Fruit fly (Drosophila melanogaster) whole organism, prepupa: ENCODE data around the gene Syn.

Experiments used
- CG10631 ChIP-seq: fragments of 200-800 bp; sonication (Bioruptor generic); optimal IDR thresholded peaks from 2 replicates; lab custom pipeline; 2016; ENCODE audit warnings: missing biosample characterization, missing genetic modification characterization
- CG10669 ChIP-seq: fragments of 200-800 bp; sonication (Bioruptor generic); optimal IDR thresholded peaks from 3 replicates; lab custom pipeline; 2018; ENCODE audit warnings: missing biosample characterization, mild to moderate bottlenecking, missing genetic modification characterization, moderate library complexity
- CG11294 ChIP-seq: fragments of 200-800 bp; sonication (Bioruptor generic); IDR thresholded peaks from 2 replicates; pipeline ENCODE4 v1.3.6; 2022; ENCODE audit warnings: missing biosample characterization, missing genetic modification characterization
- CG11762 ChIP-seq: fragments of 200-800 bp; sonication (Bioruptor generic); optimal IDR thresholded peaks from 3 replicates; lab custom pipeline; 2016; ENCODE audit warnings: missing biosample characterization, missing genetic modification characterization; ENCODE audit not compliant: insufficient read depth
- CG15336 ChIP-seq: fragments of 200-800 bp; sonication (Bioruptor generic); IDR thresholded peaks from 2 replicates; pipeline ENCODE4 v1.3.6; 2022; ENCODE audit warnings: missing biosample characterization, missing genetic modification characterization
- CG1621 ChIP-seq: fragments of 200-800 bp; sonication (Bioruptor generic); optimal IDR thresholded peaks from 3 replicates; lab custom pipeline; 2018; ENCODE audit warnings: missing biosample characterization, mild to moderate bottlenecking, missing genetic modification characterization
- CG16779 ChIP-seq: fragments of 200-800 bp; sonication (Bioruptor generic); optimal IDR thresholded peaks from 3 replicates; lab custom pipeline; 2017; ENCODE audit warnings: missing biosample characterization, mild to moderate bottlenecking, missing genetic modification characterization
- CG3032 ChIP-seq: fragments of 200-800 bp; optimal IDR thresholded peaks from 2 replicates; lab custom pipeline; 2019; ENCODE audit warnings: missing biosample characterization, mild to moderate bottlenecking, missing genetic modification characterization, moderate library complexity
- CG32006 ChIP-seq: fragments of 200-800 bp; sonication (Bioruptor generic); optimal IDR thresholded peaks from 3 replicates; lab custom pipeline; 2017; ENCODE audit warnings: missing biosample characterization, mild to moderate bottlenecking, missing genetic modification characterization
- CG34406 ChIP-seq: fragments of 200-800 bp; sonication (Bioruptor generic); optimal IDR thresholded peaks from 3 replicates; lab custom pipeline; 2016; ENCODE audit warnings: missing biosample characterization, missing genetic modification characterization
- CG3919 ChIP-seq: fragments of 200-800 bp; sonication (Bioruptor generic); optimal IDR thresholded peaks from 3 replicates; lab custom pipeline; 2016; ENCODE audit warnings: missing biosample characterization, missing genetic modification characterization
- CG4318 ChIP-seq: fragments of 200-800 bp; sonication (Bioruptor generic); optimal IDR thresholded peaks from 3 replicates; lab custom pipeline; 2017; ENCODE audit warnings: missing biosample characterization, mild to moderate bottlenecking, missing genetic modification characterization
- CG6163 ChIP-seq: fragments of 200-800 bp; sonication (Bioruptor generic); IDR thresholded peaks from 3 replicates; pipeline ENCODE4 v1.3.6; 2022; ENCODE audit warnings: missing biosample characterization, missing genetic modification characterization
- CG6276 ChIP-seq: fragments of 200-800 bp; sonication (Bioruptor generic); optimal IDR thresholded peaks from 2 replicates; lab custom pipeline; 2017; ENCODE audit warnings: missing biosample characterization, mild to moderate bottlenecking, missing genetic modification characterization
- CG6808 ChIP-seq: fragments of 200-800 bp; sonication (Bioruptor generic); optimal IDR thresholded peaks from 3 replicates; lab custom pipeline; 2017; ENCODE audit warnings: missing biosample characterization, missing genetic modification characterization, mild to moderate bottlenecking, moderate library complexity, missing genetic modification reagents
- CG6854 ChIP-seq: fragments of 200-800 bp; sonication (Bioruptor generic); optimal IDR thresholded peaks from 2 replicates; lab custom pipeline; 2017; ENCODE audit warnings: missing biosample characterization, mild to moderate bottlenecking, missing genetic modification characterization
- CG7368 ChIP-seq: fragments of 200-800 bp; sonication (Bioruptor generic); optimal IDR thresholded peaks from 3 replicates; lab custom pipeline; 2016; ENCODE audit warnings: missing biosample characterization, missing genetic modification characterization
- CG8319 ChIP-seq: fragments of 200-800 bp; sonication (Bioruptor generic); optimal IDR thresholded peaks from 3 replicates; lab custom pipeline; 2016; ENCODE audit warnings: missing biosample characterization, missing genetic modification characterization
- CG8632 ChIP-seq: fragments of 200-800 bp; sonication (Bioruptor generic); optimal IDR thresholded peaks from 3 replicates; lab custom pipeline; 2016; ENCODE audit warnings: missing biosample characterization, missing genetic modification characterization
- CG9139 ChIP-seq: fragments of 200-800 bp; sonication (Bioruptor generic); optimal IDR thresholded peaks from 3 replicates; lab custom pipeline; 2017; ENCODE audit warnings: missing biosample characterization, mild to moderate bottlenecking, missing genetic modification characterization
- Eip75B ChIP-seq: fragments of 200-800 bp; sonication (Bioruptor generic); optimal IDR thresholded peaks from 3 replicates; lab custom pipeline; 2016; ENCODE audit warnings: missing biosample characterization, missing genetic modification characterization
- Eip78C ChIP-seq: fragments of 200-800 bp; sonication (Bioruptor generic); peaks from one replicate; lab custom pipeline; 2016; ENCODE audit warnings: missing biosample characterization, missing genetic modification characterization
- Eip93F ChIP-seq: fragments of 200-800 bp; sonication (Bioruptor generic); optimal IDR thresholded peaks from 2 replicates; lab custom pipeline; 2016; ENCODE audit warnings: missing biosample characterization, mild to moderate bottlenecking, missing genetic modification characterization
- Ets96B ChIP-seq: fragments of 200-800 bp; optimal IDR thresholded peaks from 2 replicates; lab custom pipeline; 2019; ENCODE audit warnings: missing biosample characterization, mild to moderate bottlenecking, missing genetic modification characterization, moderate library complexity
- Hr38 ChIP-seq: sonication (Bioruptor generic); optimal IDR thresholded peaks from 2 replicates; lab custom pipeline; 2016; ENCODE audit warnings: missing biosample characterization, missing genetic modification characterization
- Hr39 ChIP-seq: fragments of 200-800 bp; sonication (Bioruptor generic); optimal IDR thresholded peaks from 2 replicates; lab custom pipeline; 2016; ENCODE audit warnings: missing biosample characterization, missing genetic modification characterization
- Lpt ChIP-seq: fragments of 200-800 bp; sonication (Bioruptor generic); optimal IDR thresholded peaks from 3 replicates; lab custom pipeline; 2016; ENCODE audit warnings: missing biosample characterization, missing genetic modification characterization
- Met ChIP-seq: fragments of 200-800 bp; sonication (Bioruptor generic); optimal IDR thresholded peaks from 3 replicates; lab custom pipeline; 2016; ENCODE audit warnings: missing biosample characterization, missing genetic modification characterization
- OdsH ChIP-seq: fragments of 200-800 bp; sonication (Bioruptor generic); optimal IDR thresholded peaks from 3 replicates; lab custom pipeline; 2016; ENCODE audit warnings: missing biosample characterization, missing genetic modification characterization
- Smox ChIP-seq: fragments of 200-800 bp; sonication (Bioruptor generic); optimal IDR thresholded peaks from 3 replicates; lab custom pipeline; 2016; ENCODE audit warnings: missing biosample characterization, missing genetic modification characterization
- Sox14 ChIP-seq: fragments of 200-800 bp; sonication (Bioruptor generic); optimal IDR thresholded peaks from 3 replicates; lab custom pipeline; 2016; ENCODE audit warnings: missing biosample characterization, missing genetic modification characterization
- Sox15 ChIP-seq: fragments of 200-800 bp; sonication (Bioruptor generic); optimal IDR thresholded peaks from 3 replicates; lab custom pipeline; 2016; ENCODE audit warnings: missing biosample characterization, missing genetic modification characterization
- achi ChIP-seq: fragments of 200-800 bp; sonication (Bioruptor generic); optimal IDR thresholded peaks from 3 replicates; lab custom pipeline; 2016; ENCODE audit warnings: missing biosample characterization, missing genetic modification characterization
- acj6 ChIP-seq: fragments of 200-800 bp; sonication (Bioruptor generic); optimal IDR thresholded peaks from 3 replicates; lab custom pipeline; 2016; ENCODE audit warnings: missing biosample characterization, missing genetic modification characterization
- cyc ChIP-seq: fragments of 200-800 bp; sonication (Bioruptor generic); optimal IDR thresholded peaks from 3 replicates; lab custom pipeline; 2016; ENCODE audit warnings: missing biosample characterization, missing genetic modification characterization
- dac ChIP-seq: fragments of 200-800 bp; sonication (Bioruptor generic); optimal IDR thresholded peaks from 2 replicates; lab custom pipeline; 2017; ENCODE audit warnings: missing biosample characterization, mild to moderate bottlenecking, missing genetic modification characterization
- dsx ChIP-seq: fragments of 200-800 bp; optimal IDR thresholded peaks from 3 replicates; lab custom pipeline; 2019; ENCODE audit warnings: missing biosample characterization, mild to moderate bottlenecking, missing genetic modification characterization, moderate library complexity; ENCODE audit not compliant: poor library complexity, severe bottlenecking
- esn ChIP-seq: fragments of 200-800 bp; sonication (Bioruptor generic); optimal IDR thresholded peaks from 2 replicates; lab custom pipeline; 2016; ENCODE audit warnings: missing biosample characterization, mild to moderate bottlenecking, missing genetic modification characterization, moderate library complexity
- fd59A ChIP-seq: fragments of 200-800 bp; sonication (Bioruptor generic); optimal IDR thresholded peaks from 2 replicates; lab custom pipeline; 2017; ENCODE audit warnings: missing biosample characterization, mild to moderate bottlenecking, missing genetic modification characterization, missing genetic modification reagents
- fd85E ChIP-seq: fragments of 200-800 bp; sonication (Bioruptor generic); optimal IDR thresholded peaks from 3 replicates; lab custom pipeline; 2016; ENCODE audit warnings: missing biosample characterization, missing genetic modification characterization
- lz ChIP-seq: fragments of 200-800 bp; sonication (Bioruptor generic); optimal IDR thresholded peaks from 3 replicates; lab custom pipeline; 2016; ENCODE audit warnings: missing biosample characterization, missing genetic modification characterization
- pdm3 ChIP-seq: fragments of 200-800 bp; sonication (Bioruptor generic); optimal IDR thresholded peaks from 3 replicates; lab custom pipeline; 2016; ENCODE audit warnings: missing biosample characterization, missing genetic modification characterization
- spab ChIP-seq: fragments of 200-800 bp; sonication (Bioruptor generic); optimal IDR thresholded peaks from 2 replicates; lab custom pipeline; 2017; ENCODE audit warnings: missing biosample characterization, mild to moderate bottlenecking, missing genetic modification characterization, missing genetic modification reagents
- topi ChIP-seq: fragments of 200-800 bp; sonication (Bioruptor generic); optimal IDR thresholded peaks from 3 replicates; lab custom pipeline; 2016; ENCODE audit warnings: missing biosample characterization, missing genetic modification characterization
- vri ChIP-seq: fragments of 200-800 bp; sonication (Bioruptor generic); optimal IDR thresholded peaks from 3 replicates; lab custom pipeline; 2016; ENCODE audit warnings: missing biosample characterization, mild to moderate bottlenecking, missing genetic modification characterization

Gene Syn

DNA sequence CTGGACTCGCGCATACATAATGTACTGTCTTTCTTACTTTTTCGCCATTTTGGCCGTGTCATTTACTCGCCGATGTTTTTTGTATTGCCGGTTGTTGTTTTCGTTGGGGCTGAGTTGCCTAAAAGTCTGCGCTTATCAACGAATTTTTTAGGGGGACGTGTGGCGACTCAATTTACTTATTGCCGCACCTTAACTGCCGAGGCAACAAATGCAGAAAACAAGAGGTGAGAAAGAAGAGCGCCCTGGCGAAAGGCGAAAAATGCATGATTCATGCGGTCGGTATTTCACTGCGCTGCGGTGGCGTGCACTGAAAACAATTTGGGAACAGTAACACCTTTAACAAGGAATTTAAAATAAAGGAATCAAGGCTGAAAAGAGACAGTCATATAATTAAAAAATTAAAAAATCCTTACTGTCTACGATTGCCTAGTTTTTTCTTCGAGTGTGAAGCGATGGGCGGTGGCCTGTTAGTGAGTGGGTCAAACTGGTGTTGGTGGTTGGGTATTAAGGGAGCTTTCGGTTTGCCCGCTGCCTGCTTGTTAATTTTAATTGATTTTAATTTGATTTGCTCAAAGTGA, 78.5 kb downstream of the Syn start (continued):
- peak; percentile 60 for TF ChIP-seq Sox15 (GFP tag; lab: Kevin White, UChicago)
- peak; percentile 76 for TF ChIP-seq acj6 (GFP tag; lab: Kevin White, UChicago)
- peak; percentile 75 for TF ChIP-seq achi (GFP tag; lab: Kevin White, UChicago)
- peak; percentile 60 for TF ChIP-seq vri (GFP tag; lab: Kevin White, UChicago)
- TF ChIP-seq Eip93F (GFP tag; lab: Kevin White, UChicago): peak; percentile 64
- peak; percentile 52 for TF ChIP-seq Ets96B (tag; lab: Kevin White, UChicago)
- peak; percentile 73 for TF ChIP-seq CG7368 (GFP tag; lab: Kevin White, UChicago)
- peak; percentile 79 for TF ChIP-seq CG11294 (GFP tag; lab: Robert Waterston, UW)
- TF ChIP-seq topi (GFP tag; lab: Kevin White, UChicago): peak; percentile 91
- peak; percentile 39 for TF ChIP-seq CG6808 (GFP tag; lab: Kevin White, UChicago)
- peak; percentile 89 for TF ChIP-seq Met (GFP tag; lab: Kevin White, UChicago)
- TF ChIP-seq dsx (GFP tag; lab: Kevin White, UChicago): peak; percentile 13
- TF ChIP-seq CG6276: peak; percentile 58
- peak; percentile 57 for TF ChIP-seq CG3032
- peak; percentile 16 for TF ChIP-seq dac (GFP tag; lab: Kevin White, UChicago)
- peak; percentile 4 for TF ChIP-seq fd85E (GFP tag; lab: Kevin White, UChicago)
- peak; percentile 66 for TF ChIP-seq CG32006 (GFP tag; lab: Kevin White, UChicago)
- TF ChIP-seq Eip75B: peak; percentile 72
- TF ChIP-seq CG6163 (GFP tag; lab: Robert Waterston, UW): peak; percentile 89
- TF ChIP-seq esn (GFP tag; lab: Kevin White, UChicago): peak; percentile 89
- TF ChIP-seq CG1621 (tag; lab: Kevin White, UChicago): peak; percentile 34
- TF ChIP-seq CG16779 (tag; lab: Kevin White, UChicago): no peak
- peak; percentile 30 for TF ChIP-seq CG6854 (GFP tag; lab: Kevin White, UChicago)
- TF ChIP-seq Lpt (GFP tag; lab: Kevin White, UChicago): peak; percentile 56
- peak; percentile 83 for TF ChIP-seq Smox (GFP tag; lab: Kevin White, UChicago)

DNA sequence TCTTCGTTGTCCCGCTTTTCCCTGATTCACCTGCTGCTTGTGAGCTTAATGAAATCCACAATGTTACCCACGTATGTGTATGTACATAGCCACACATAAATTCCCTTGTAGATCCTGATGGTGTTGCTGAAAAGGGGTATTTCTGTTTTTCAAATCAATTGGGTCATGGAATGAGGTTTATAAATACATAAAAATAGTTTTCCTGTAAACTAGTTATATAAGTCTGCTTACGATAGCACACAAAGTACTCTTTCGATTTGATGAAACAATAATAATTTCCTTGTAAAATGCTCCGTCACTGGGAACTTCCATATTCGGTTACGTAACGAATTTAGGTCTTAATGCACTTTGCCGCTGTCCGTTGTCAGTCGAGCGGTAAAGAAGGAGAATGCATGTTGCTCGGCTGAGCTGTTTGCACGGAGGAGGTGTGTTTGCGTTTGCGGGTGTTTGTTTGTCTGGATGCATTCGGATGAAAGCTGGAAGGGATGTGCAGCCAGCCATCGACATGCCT, 79.5 kb downstream of the Syn start:
- TF ChIP-seq Lpt (GFP tag; lab: Kevin White, UChicago): no peak
- TF ChIP-seq Ets96B (tag; lab: Kevin White, UChicago): peak; percentile 59
- TF ChIP-seq Eip93F (GFP tag; lab: Kevin White, UChicago): no peak
- TF ChIP-seq CG3032: peak; percentile 47
- no peak for TF ChIP-seq CG8319 (GFP tag; lab: Kevin White, UChicago)
- TF ChIP-seq CG34406 (GFP tag; lab: Kevin White, UChicago): peak; percentile 20
- TF ChIP-seq cyc: no peak
- no peak for TF ChIP-seq CG4318 (GFP tag; lab: Kevin White, UChicago)
- peak; percentile 40 for TF ChIP-seq CG10631 (GFP tag; lab: Kevin White, UChicago)
- peak; percentile 42 for TF ChIP-seq pdm3 (GFP tag; lab: Kevin White, UChicago)
- TF ChIP-seq CG6163 (GFP tag; lab: Robert Waterston, UW): 0 out of 3 replicates have a peak, but pooled peaks have one; percentile 32
- TF ChIP-seq CG9139 (GFP tag; lab: Kevin White, UChicago): no peak
- peak; percentile 34 for TF ChIP-seq Hr39 (GFP tag; lab: Kevin White, UChicago)
- TF ChIP-seq Hr38 (GFP tag; lab: Kevin White, UChicago): no peak
- TF ChIP-seq CG11762 (GFP tag; lab: Kevin White, UChicago): no peak
- TF ChIP-seq acj6 (GFP tag; lab: Kevin White, UChicago): peak; percentile 9
- no peak for TF ChIP-seq dac (GFP tag; lab: Kevin White, UChicago)
- TF ChIP-seq fd59A (GFP tag; lab: Kevin White, UChicago): peak; percentile 4
- peak; percentile 43 for TF ChIP-seq CG10669
- no peak for TF ChIP-seq CG6854 (GFP tag; lab: Kevin White, UChicago)
- TF ChIP-seq achi (GFP tag; lab: Kevin White, UChicago): peak; percentile 5
- TF ChIP-seq CG11294 (GFP tag; lab: Robert Waterston, UW): no peak
- peak; percentile 11 for TF ChIP-seq CG1621 (tag; lab: Kevin White, UChicago)
- TF ChIP-seq Eip78C: peak; percentile 74
- no peak for TF ChIP-seq CG8632 (GFP tag; lab: Kevin White, UChicago)
- peak; percentile 40 for TF ChIP-seq dsx (GFP tag; lab: Kevin White, UChicago)
- no peak for TF ChIP-seq spab (GFP tag; lab: Kevin White, UChicago)
- TF ChIP-seq CG15336 (GFP tag; lab: Robert Waterston, UW): no peak
- peak; percentile 25 for TF ChIP-seq Met (GFP tag; lab: Kevin White, UChicago)
- no peak for TF ChIP-seq Smox (GFP tag; lab: Kevin White, UChicago)
- no peak for TF ChIP-seq OdsH (GFP tag; lab: Kevin White, UChicago)
- TF ChIP-seq esn (GFP tag; lab: Kevin White, UChicago): no peak
- TF ChIP-seq lz (GFP tag; lab: Kevin White, UChicago): no peak
- TF ChIP-seq Sox14: peak; percentile 7
- TF ChIP-seq Sox15 (GFP tag; lab: Kevin White, UChicago): no peak
- TF ChIP-seq CG32006 (GFP tag; lab: Kevin White, UChicago): peak; percentile 9
- TF ChIP-seq CG3919 (GFP tag; lab: Kevin White, UChicago): no peak
